Fruit fly (Drosophila melanogaster) whole organism, pupa: Measurements from ENCODE around the gene grsm.

Experiments used
- CG10348 ChIP-seq: fragments of 200-800 bp; sonication (Bioruptor generic); IDR thresholded peaks from 2 replicates; pipeline ENCODE4 v1.3.6; 2022; ENCODE audit warnings: missing biosample characterization, missing genetic modification characterization
- CG12605 ChIP-seq: fragments of 200-800 bp; sonication (Bioruptor generic); IDR thresholded peaks from 2 replicates; pipeline ENCODE4 v1.3.6; 2022; ENCODE audit warnings: missing biosample characterization, missing genetic modification characterization
- CG13204 ChIP-seq: fragments of 200-800 bp; sonication (Bioruptor generic); optimal IDR thresholded peaks from 2 replicates; lab custom pipeline; 2018; ENCODE audit warnings: missing biosample characterization, mild to moderate bottlenecking, missing genetic modification characterization, moderate library complexity
- CG14655 ChIP-seq: fragments of 200-800 bp; sonication (Bioruptor generic); optimal IDR thresholded peaks from 3 replicates; lab custom pipeline; 2017; ENCODE audit warnings: mild to moderate bottlenecking, missing biosample characterization, missing genetic modification reagents, missing genetic modification characterization
- CG15710 ChIP-seq: fragments of 200-800 bp; sonication (Bioruptor generic); optimal IDR thresholded peaks from 2 replicates; lab custom pipeline; 2018; ENCODE audit warnings: missing biosample characterization, mild to moderate bottlenecking, missing genetic modification characterization, moderate library complexity
- CG17806 ChIP-seq: fragments of 200-800 bp; sonication (Bioruptor generic); optimal IDR thresholded peaks from 2 replicates; lab custom pipeline; 2018; ENCODE audit warnings: missing biosample characterization, mild to moderate bottlenecking, missing genetic modification characterization, moderate library complexity
- CG32121 ChIP-seq: fragments of 200-800 bp; sonication (Bioruptor generic); IDR thresholded peaks from 2 replicates; pipeline ENCODE4 v1.3.6; 2022; ENCODE audit warnings: missing biosample characterization, missing genetic modification characterization
- CG34367 ChIP-seq: fragments of 200-800 bp; sonication (Bioruptor generic); optimal IDR thresholded peaks from 2 replicates; lab custom pipeline; 2018; ENCODE audit warnings: missing biosample characterization, mild to moderate bottlenecking, missing genetic modification characterization
- CG4496 ChIP-seq: fragments of 200-800 bp; sonication (Bioruptor generic); IDR thresholded peaks from 3 replicates; pipeline ENCODE4 v1.3.6; 2022; ENCODE audit warnings: missing biosample characterization, missing genetic modification characterization
- CG8159 ChIP-seq: fragments of 200-800 bp; sonication (Bioruptor generic); optimal IDR thresholded peaks from 3 replicates; lab custom pipeline; 2018; ENCODE audit warnings: missing biosample characterization, mild to moderate bottlenecking, missing genetic modification characterization, moderate library complexity
- CG8301 ChIP-seq: fragments of 200-800 bp; sonication (Bioruptor generic); optimal IDR thresholded peaks from 2 replicates; lab custom pipeline; 2018; ENCODE audit warnings: missing biosample characterization, mild to moderate bottlenecking, missing genetic modification characterization
- CG9948 ChIP-seq: fragments of 200-800 bp; sonication (Bioruptor generic); optimal IDR thresholded peaks from 2 replicates; lab custom pipeline; 2018; ENCODE audit warnings: missing biosample characterization, mild to moderate bottlenecking, missing genetic modification characterization, moderate library complexity
- D1 ChIP-seq: fragments of 200-800 bp; sonication (Bioruptor generic); optimal IDR thresholded peaks from 2 replicates; lab custom pipeline; 2018; ENCODE audit warnings: missing biosample characterization, mild to moderate bottlenecking, missing genetic modification characterization, moderate library complexity
- EcR ChIP-seq: fragments of 200-800 bp; sonication (Bioruptor generic); optimal IDR thresholded peaks from 3 replicates; lab custom pipeline; 2019; ENCODE audit warnings: missing biosample characterization, missing genetic modification characterization, mild to moderate bottlenecking, moderate library complexity, missing genetic modification reagents
- Ets98B ChIP-seq: fragments of 200-800 bp; sonication (Bioruptor generic); IDR thresholded peaks from 2 replicates; pipeline ENCODE4 v1.3.6; 2022; ENCODE audit warnings: missing biosample characterization, missing genetic modification characterization
- Pif1A ChIP-seq: fragments of 200-800 bp; sonication (Bioruptor generic); optimal IDR thresholded peaks from 3 replicates; lab custom pipeline; 2016; ENCODE audit warnings: missing biosample characterization, missing genetic modification characterization
- Pif1B ChIP-seq: fragments of 200-800 bp; sonication (Bioruptor generic); optimal IDR thresholded peaks from 3 replicates; lab custom pipeline; 2016; ENCODE audit warnings: missing biosample characterization, missing genetic modification characterization
- Snoo ChIP-seq: fragments of 200-800 bp; sonication (Bioruptor generic); optimal IDR thresholded peaks from 3 replicates; lab custom pipeline; 2017; ENCODE audit warnings: missing biosample characterization, mild to moderate bottlenecking, missing genetic modification characterization, inconsistent platforms
- fd96Ca ChIP-seq: fragments of 200-800 bp; sonication (Bioruptor generic); IDR thresholded peaks from 3 replicates; pipeline ENCODE4 v1.3.6; 2022; ENCODE audit warnings: missing biosample characterization, missing genetic modification characterization
- gl ChIP-seq: fragments of 200-800 bp; sonication (Bioruptor generic); optimal IDR thresholded peaks from 2 replicates; lab custom pipeline; 2018; ENCODE audit warnings: missing biosample characterization, mild to moderate bottlenecking, missing genetic modification characterization
- rn ChIP-seq: fragments of 200-800 bp; sonication (Bioruptor generic); IDR thresholded peaks from 2 replicates; pipeline ENCODE4 v1.3.6; 2022; ENCODE audit warnings: missing biosample characterization, missing genetic modification characterization

grsm gene

DNA sequence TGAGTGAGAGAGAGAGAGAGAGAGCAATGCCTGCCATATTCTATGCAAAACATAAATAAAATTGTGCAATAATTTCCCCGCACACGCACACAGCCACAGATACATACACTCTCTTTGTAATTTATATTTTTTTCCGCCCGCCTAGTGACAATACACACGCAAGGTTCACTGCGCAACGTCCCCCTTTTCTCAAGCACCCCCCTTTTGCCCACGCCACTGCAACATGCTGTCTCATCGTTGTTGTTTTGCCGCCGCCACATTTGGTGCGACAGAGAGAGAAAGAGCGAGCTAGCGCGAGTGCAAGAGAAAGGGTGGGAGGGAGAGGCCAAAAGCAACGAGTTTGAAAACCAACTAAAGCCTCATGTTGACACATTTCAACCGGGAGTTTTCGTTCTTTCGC is 44.8 kb upstream of the grsm start:
- peak; percentile 65 for TF ChIP-seq CG15710
- TF ChIP-seq CG4496, result peak; percentile 91
- TF ChIP-seq CG34367 (tag; lab: Kevin White, UChicago), result peak; percentile 53
- peak; percentile 43; the same call in 1 of the 2 replicates for TF ChIP-seq rn (GFP tag; lab: Robert Waterston, UW)
- peak; percentile 48; the same call in 1 of the 2 replicates for TF ChIP-seq CG10348 (GFP tag; lab: Robert Waterston, UW)
- peak; percentile 63 for TF ChIP-seq Pif1B (GFP tag; lab: Kevin White, UChicago)
- peak; percentile 68 for TF ChIP-seq CG8159 (tag; lab: Kevin White, UChicago)
- peak; percentile 73; the same call in 1 of the 2 replicates for TF ChIP-seq CG12605 (GFP tag; lab: Robert Waterston, UW)
- peak; percentile 75 for TF ChIP-seq Pif1A (GFP tag; lab: Kevin White, UChicago)
- peak; percentile 89 for TF ChIP-seq Ets98B (GFP tag; lab: Robert Waterston, UW)
- peak; percentile 47 for TF ChIP-seq CG9948 (tag; lab: Kevin White, UChicago)
- TF ChIP-seq Snoo (tag; lab: Kevin White, UChicago), result peak; percentile 47
- peak; percentile 72 for TF ChIP-seq EcR (GFP tag; lab: Kevin White, UChicago)
- no peak for TF ChIP-seq CG14655
- TF ChIP-seq CG17806 (tag; lab: Kevin White, UChicago), result peak; percentile 56
- TF ChIP-seq fd96Ca (GFP tag; lab: Robert Waterston, UW), result peak; percentile 90
- TF ChIP-seq CG13204 (GFP tag; lab: Kevin White, UChicago), result peak; percentile 47
- peak; percentile 91 for TF ChIP-seq CG32121 (GFP tag; lab: Robert Waterston, UW)
- TF ChIP-seq D1 (tag; lab: Kevin White, UChicago), result no peak
- peak; percentile 60 for TF ChIP-seq CG8301 (tag; lab: Kevin White, UChicago)
- TF ChIP-seq gl (tag; lab: Kevin White, UChicago), result peak; percentile 58

DNA sequence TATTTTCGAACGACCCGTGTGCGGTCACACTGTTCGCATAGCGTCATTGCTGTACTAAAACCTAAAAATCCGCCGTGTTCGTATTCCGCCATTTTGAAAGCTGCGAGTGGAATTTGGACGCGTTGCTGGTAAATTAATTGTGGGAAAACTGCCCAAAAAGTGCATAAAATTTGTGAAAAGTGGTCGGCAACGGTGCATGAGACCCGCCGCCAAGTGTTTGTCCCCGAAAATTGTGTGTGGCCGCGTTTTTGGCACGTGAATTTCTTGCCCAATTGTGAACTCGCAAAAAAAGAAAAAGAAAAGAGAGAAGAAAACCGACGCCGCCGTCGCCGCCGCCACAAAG is 44.1 kb upstream of the grsm start, which contains the start of gene CtBP:
Gene CtBP, plus strand, starts transcription at position 29 of the 343 bp plus-strand sequence.
- TF ChIP-seq CG15710 (no peak), CG8159 (tag; lab: Kevin White, UChicago) (no peak), Pif1B (GFP tag; lab: Kevin White, UChicago) (no peak), CG4496 (peak; percentile 23; the same call in 1 of the 3 replicates), CG12605 (GFP tag; lab: Robert Waterston, UW) (peak; percentile 14; the same call in 1 of the 2 replicates)

DNA sequence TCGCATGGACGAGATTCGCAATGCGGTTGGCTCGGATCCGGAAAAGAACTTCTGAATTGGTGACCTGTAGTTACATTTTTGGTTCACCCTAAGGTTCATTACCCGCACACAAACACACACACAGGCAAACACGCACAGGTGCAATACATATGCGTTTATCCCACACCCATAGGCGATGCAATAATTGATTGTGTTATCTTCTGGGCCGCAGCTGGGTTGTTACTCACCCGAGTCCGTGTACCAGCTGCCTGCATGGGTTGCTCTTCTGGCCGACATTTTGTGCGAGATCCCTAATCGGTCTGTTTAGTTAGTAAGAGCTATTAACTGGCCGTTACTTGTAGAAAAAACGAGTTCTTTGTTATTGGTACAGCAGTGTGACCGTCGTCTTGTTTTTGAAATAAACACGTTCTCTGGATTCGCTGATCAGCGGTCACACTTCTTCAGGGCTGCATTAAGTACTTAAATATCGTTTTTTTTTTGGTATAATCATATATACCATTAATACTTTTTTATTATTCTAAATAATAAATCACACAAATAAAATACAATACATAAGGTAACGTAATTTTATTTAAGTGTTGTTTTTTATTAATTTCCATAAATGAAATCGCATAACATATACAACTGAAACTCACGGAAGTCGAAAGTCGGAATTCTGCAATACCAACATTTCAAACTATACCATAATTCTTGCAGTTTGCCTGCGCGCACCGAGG is 43.6 kb upstream of the grsm start, which contains the start of gene CG8031:
Gene CG8031, minus strand, starts transcription at position 406 of the 716 bp plus-strand sequence.
- TF ChIP-seq Pif1B (GFP tag; lab: Kevin White, UChicago) (no peak), CG32121 (GFP tag; lab: Robert Waterston, UW) (no peak), CG13204 (GFP tag; lab: Kevin White, UChicago) (no peak), CG4496 (0 out of 3 replicates have a peak, but pooled peaks have one; percentile 29), CG12605 (GFP tag; lab: Robert Waterston, UW) (no peak), Snoo (tag; lab: Kevin White, UChicago) (no peak), fd96Ca (GFP tag; lab: Robert Waterston, UW) (no peak), CG8301 (tag; lab: Kevin White, UChicago) (no peak), EcR (GFP tag; lab: Kevin White, UChicago) (peak; percentile 100), CG14655 (no peak), CG10348 (GFP tag; lab: Robert Waterston, UW) (no peak), CG8159 (tag; lab: Kevin White, UChicago) (peak; percentile 99), CG15710 (no peak), rn (GFP tag; lab: Robert Waterston, UW) (no peak), D1 (tag; lab: Kevin White, UChicago) (no peak), Pif1A (GFP tag; lab: Kevin White, UChicago) (no peak), CG17806 (tag; lab: Kevin White, UChicago) (no peak), Ets98B (GFP tag; lab: Robert Waterston, UW) (peak; percentile 12; the same call in 1 of the 2 replicates), gl (tag; lab: Kevin White, UChicago) (no peak), CG34367 (tag; lab: Kevin White, UChicago) (no peak), CG9948 (tag; lab: Kevin White, UChicago) (no peak)

DNA sequence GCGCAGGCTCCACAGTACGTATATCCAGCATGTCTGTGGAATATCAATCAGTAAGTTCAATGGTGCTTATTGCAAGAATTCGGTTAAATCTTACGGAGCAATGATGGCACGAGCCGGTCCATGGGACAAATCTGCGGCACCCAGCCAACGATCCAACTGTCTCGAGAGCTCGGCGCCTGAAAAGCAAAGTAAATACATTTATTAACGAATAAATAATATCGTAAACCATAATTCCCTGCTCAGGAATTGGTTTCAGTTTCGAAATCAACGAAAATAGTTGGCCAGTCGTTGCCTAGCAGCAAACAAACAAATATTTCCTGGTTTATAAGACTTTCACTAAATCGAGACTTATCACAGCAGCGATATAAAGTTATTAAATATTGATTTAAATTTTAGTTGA is 42.1 kb upstream of the grsm start, which contains the start of gene CG11656:
Gene CG11656, plus strand, starts transcription at position 301 of the 400 bp plus-strand sequence.
- TF ChIP-seq Pif1B (GFP tag; lab: Kevin White, UChicago), result no peak
- no peak for TF ChIP-seq CG13204 (GFP tag; lab: Kevin White, UChicago)
- no peak for TF ChIP-seq EcR (GFP tag; lab: Kevin White, UChicago)
- no peak for TF ChIP-seq CG8159 (tag; lab: Kevin White, UChicago)
- TF ChIP-seq CG17806 (tag; lab: Kevin White, UChicago), result no peak
- no peak for TF ChIP-seq fd96Ca (GFP tag; lab: Robert Waterston, UW)
- TF ChIP-seq CG12605 (GFP tag; lab: Robert Waterston, UW), result no peak
- TF ChIP-seq rn (GFP tag; lab: Robert Waterston, UW), result no peak
- no peak for TF ChIP-seq CG32121 (GFP tag; lab: Robert Waterston, UW)

- TF ChIP-seq CG10348 (GFP tag; lab: Robert Waterston, UW) (no peak), fd96Ca (GFP tag; lab: Robert Waterston, UW) (no peak), CG15710 (no peak)
These were observed 30.7 kb upstream of the grsm start for dm6 chr3R:12998234-12998591.
